Fruit fly (Drosophila melanogaster) whole organism, embryonic: ENCODE results near the gene CG8301.

Experiments
- ATbp ChIP-seq: fragments of 200-800 bp; sonication (Bioruptor generic); optimal IDR thresholded peaks from 2 replicates; lab custom pipeline; 2017; ENCODE audit warnings: missing biosample characterization, mild to moderate bottlenecking, missing genetic modification characterization, missing genetic modification reagents
- Atf6 ChIP-seq: fragments of 200-800 bp; sonication (Bioruptor generic); IDR thresholded peaks from 2 replicates; pipeline ENCODE4 v1.3.6; 2022; ENCODE audit warnings: missing biosample characterization, missing genetic modification characterization
- CG10209 ChIP-seq: fragments of 200-800 bp; sonication (Bioruptor generic); optimal IDR thresholded peaks from 3 replicates; lab custom pipeline; 2017; ENCODE audit warnings: missing biosample characterization, mild to moderate bottlenecking, missing genetic modification characterization, missing genetic modification reagents
- CG10321 ChIP-seq: fragments of 200-800 bp; sonication (Bioruptor generic); IDR thresholded peaks from 2 replicates; pipeline ENCODE4 v1.3.6; 2022; ENCODE audit warnings: missing biosample characterization, missing genetic modification characterization
- CG11504 ChIP-seq: fragments of 200-800 bp; sonication (Bioruptor generic); optimal IDR thresholded peaks from 3 replicates; lab custom pipeline; 2019; ENCODE audit warnings: missing biosample characterization, mild to moderate bottlenecking, missing genetic modification characterization, moderate library complexity
- CG12659 ChIP-seq: fragments of 200-800 bp; sonication (Bioruptor generic); optimal IDR thresholded peaks from 3 replicates; lab custom pipeline; 2017; ENCODE audit warnings: mild to moderate bottlenecking, missing biosample characterization, missing genetic modification reagents, missing genetic modification characterization
- CG12769 ChIP-seq: fragments of 200-800 bp; sonication (Bioruptor generic); optimal IDR thresholded peaks from 2 replicates; lab custom pipeline; 2019; ENCODE audit warnings: missing biosample characterization, mild to moderate bottlenecking, missing genetic modification characterization, moderate library complexity
- CG15011 ChIP-seq: fragments of 200-800 bp; sonication (Bioruptor generic); optimal IDR thresholded peaks from 3 replicates; lab custom pipeline; 2018; ENCODE audit warnings: missing biosample characterization, mild to moderate bottlenecking, missing genetic modification characterization
- CG15073 ChIP-seq: fragments of 200-800 bp; sonication (Bioruptor generic); optimal IDR thresholded peaks from 2 replicates; lab custom pipeline; 2016; ENCODE audit warnings: missing biosample characterization, missing genetic modification characterization
- CG15269 ChIP-seq: fragments of 200-800 bp; sonication (Bioruptor generic); optimal IDR thresholded peaks from 2 replicates; lab custom pipeline; 2018; ENCODE audit warnings: missing biosample characterization, mild to moderate bottlenecking, missing genetic modification characterization, moderate library complexity
- CG18476 ChIP-seq: fragments of 200-800 bp; sonication (Bioruptor generic); optimal IDR thresholded peaks from 2 replicates; lab custom pipeline; 2016; ENCODE audit warnings: missing biosample characterization, mild to moderate bottlenecking, missing genetic modification characterization
- CG2116 ChIP-seq: fragments of 200-800 bp; sonication (Bioruptor generic); optimal IDR thresholded peaks from 3 replicates; lab custom pipeline; 2018; ENCODE audit warnings: missing biosample characterization, mild to moderate bottlenecking, missing genetic modification characterization
- CG3163 ChIP-seq: fragments of 200-800 bp; sonication (Bioruptor generic); optimal IDR thresholded peaks from 3 replicates; lab custom pipeline; 2016; ENCODE audit warnings: missing biosample characterization, missing genetic modification characterization
- CG32532 ChIP-seq: fragments of 200-800 bp; sonication (Bioruptor generic); IDR thresholded peaks from 2 replicates; pipeline ENCODE4 v1.3.6; 2022; ENCODE audit warnings: missing biosample characterization, missing genetic modification characterization
- CG3281 ChIP-seq: fragments of 200-800 bp; sonication (Bioruptor generic); optimal IDR thresholded peaks from 3 replicates; lab custom pipeline; 2017; ENCODE audit warnings: missing biosample characterization, mild to moderate bottlenecking, missing genetic modification characterization
- CG4424 ChIP-seq: fragments of 200-800 bp; sonication (Bioruptor generic); optimal IDR thresholded peaks from 3 replicates; lab custom pipeline; 2016; ENCODE audit warnings: missing biosample characterization, missing genetic modification characterization
- CG7357 ChIP-seq: fragments of 200-800 bp; sonication (Bioruptor generic); IDR thresholded peaks from 3 replicates; pipeline ENCODE4 v1.3.6; 2022; ENCODE audit warnings: missing biosample characterization, missing genetic modification characterization
- CG8765 ChIP-seq: fragments of 200-800 bp; sonication (Bioruptor generic); IDR thresholded peaks from 2 replicates; pipeline ENCODE4 v1.3.6; 2022; ENCODE audit warnings: missing biosample characterization, missing genetic modification characterization
- CG9932 ChIP-seq: fragments of 200-800 bp; sonication (Bioruptor generic); IDR thresholded peaks from 2 replicates; pipeline ENCODE4 v1.3.6; 2022; ENCODE audit warnings: missing biosample characterization, missing genetic modification characterization
- CHES-1-like ChIP-seq: fragments of 200-800 bp; sonication (Bioruptor generic); optimal IDR thresholded peaks from 2 replicates; lab custom pipeline; 2016; ENCODE audit warnings: missing biosample characterization, missing genetic modification characterization
- CrebB ChIP-seq: fragments of 200-800 bp; sonication (Bioruptor generic); optimal IDR thresholded peaks from 3 replicates; lab custom pipeline; 2018; ENCODE audit warnings: missing biosample characterization, mild to moderate bottlenecking, missing genetic modification characterization
- D19B ChIP-seq: fragments of 200-800 bp; sonication (Bioruptor generic); optimal IDR thresholded peaks from 2 replicates; lab custom pipeline; 2017; ENCODE audit warnings: missing biosample characterization, mild to moderate bottlenecking, missing genetic modification characterization
- Dip3 ChIP-seq: fragments of 200-800 bp; sonication (Bioruptor generic); optimal IDR thresholded peaks from 3 replicates; lab custom pipeline; 2016; ENCODE audit warnings: missing biosample characterization, missing genetic modification characterization
- Dref ChIP-seq: fragments of 200-800 bp; sonication (Bioruptor generic); IDR thresholded peaks from 2 replicates; pipeline ENCODE4 v1.3.6; 2022; ENCODE audit warnings: missing biosample characterization, missing genetic modification characterization
- Ets97D ChIP-seq: fragments of 200-800 bp; sonication (Bioruptor generic); optimal IDR thresholded peaks from 3 replicates; lab custom pipeline; 2016; ENCODE audit warnings: missing biosample characterization, missing genetic modification characterization
- GATAe ChIP-seq: fragments of 200-800 bp; sonication (Bioruptor generic); conservative IDR thresholded peaks from 2 replicates; pipeline ENCODE4 v1.3.6; 2022; ENCODE audit warnings: missing biosample characterization, missing genetic modification characterization
- HHEX ChIP-seq: fragments of 200-800 bp; sonication (Bioruptor generic); optimal IDR thresholded peaks from 3 replicates; lab custom pipeline; 2017; ENCODE audit warnings: missing biosample characterization, mild to moderate bottlenecking, missing genetic modification characterization, missing genetic modification reagents
- Jarid2 ChIP-seq: fragments of 200-800 bp; sonication (Bioruptor generic); optimal IDR thresholded peaks from 3 replicates; lab custom pipeline; 2017; ENCODE audit warnings: mild to moderate bottlenecking, missing biosample characterization, missing genetic modification reagents, missing genetic modification characterization
- Med ChIP-seq: fragments of 200-800 bp; sonication (Bioruptor generic); peaks from one replicate; lab custom pipeline; 2016; ENCODE audit warnings: missing biosample characterization, missing genetic modification characterization, mild to moderate bottlenecking, inconsistent platforms, moderate library complexity
- Stat92E ChIP-seq, 3 experiments: fragments of >200 bp in 2 of 3; fragments of 200-800 bp in 1 of 3; sonication (Bioruptor generic) in 1 of 3; optimal IDR thresholded peaks; 2 replicates each; lab custom pipeline; 2017 to 2019; ENCODE audit warnings: missing biosample characterization in 3 of 3, missing genetic modification characterization in 3 of 3, mild to moderate bottlenecking in 1 of 3, moderate library complexity in 1 of 3
- Tbp ChIP-seq: fragments of >200 bp; optimal IDR thresholded peaks from 2 replicates; lab custom pipeline; 2018; ENCODE audit warnings: missing biosample characterization, missing genetic modification characterization
- Vsx1 ChIP-seq: fragments of 200-800 bp; sonication (Bioruptor generic); optimal IDR thresholded peaks from 2 replicates; lab custom pipeline; 2017; ENCODE audit warnings: missing biosample characterization, mild to moderate bottlenecking, missing genetic modification characterization, missing genetic modification reagents
- ash1 ChIP-seq: fragments of 200-800 bp; sonication (Bioruptor generic); optimal IDR thresholded peaks from 2 replicates; lab custom pipeline; 2018; ENCODE audit warnings: missing biosample characterization, mild to moderate bottlenecking, missing genetic modification characterization
- ci ChIP-seq: fragments of 200-800 bp; sonication (Bioruptor generic); IDR thresholded peaks from 3 replicates; pipeline ENCODE4 v1.3.6; 2022; ENCODE audit warnings: missing biosample characterization, missing genetic modification characterization
- croc ChIP-seq: fragments of 200-800 bp; sonication (Bioruptor generic); conservative IDR thresholded peaks from 3 replicates; pipeline ENCODE4 v1.3.6; 2022; ENCODE audit warnings: missing biosample characterization, missing genetic modification characterization
- ems ChIP-seq: fragments of 200-800 bp; sonication (Bioruptor generic); optimal IDR thresholded peaks from 3 replicates; lab custom pipeline; 2016; ENCODE audit warnings: missing biosample characterization, missing genetic modification characterization
- fd64A ChIP-seq: fragments of 200-800 bp; sonication (Bioruptor generic); optimal IDR thresholded peaks from 3 replicates; lab custom pipeline; 2018; ENCODE audit warnings: missing biosample characterization, mild to moderate bottlenecking, missing genetic modification characterization
- gem ChIP-seq: fragments of 200-800 bp; sonication (Bioruptor generic); optimal IDR thresholded peaks from 2 replicates; lab custom pipeline; 2019; ENCODE audit warnings: missing biosample characterization, mild to moderate bottlenecking, missing genetic modification characterization, moderate library complexity
- her ChIP-seq: fragments of 200-800 bp; sonication (Bioruptor generic); optimal IDR thresholded peaks from 2 replicates; lab custom pipeline; 2016; ENCODE audit warnings: missing biosample characterization, missing genetic modification characterization
- ken ChIP-seq: fragments of 200-800 bp; sonication (Bioruptor generic); IDR thresholded peaks from 3 replicates; pipeline ENCODE4 v1.3.6; 2022; ENCODE audit warnings: missing biosample characterization, missing genetic modification characterization
- maf-S ChIP-seq: fragments of 200-800 bp; sonication (Bioruptor generic); optimal IDR thresholded peaks from 2 replicates; lab custom pipeline; 2016; ENCODE audit warnings: missing biosample characterization, missing genetic modification characterization
- oc ChIP-seq: fragments of 200-800 bp; sonication (Bioruptor generic); optimal IDR thresholded peaks from 2 replicates; lab custom pipeline; 2018; ENCODE audit warnings: missing biosample characterization, mild to moderate bottlenecking, missing genetic modification characterization, moderate library complexity
- pfk ChIP-seq: fragments of 200-800 bp; sonication (Bioruptor generic); optimal IDR thresholded peaks from 2 replicates; lab custom pipeline; 2018; ENCODE audit warnings: missing biosample characterization, mild to moderate bottlenecking, missing genetic modification characterization, moderate library complexity
- pzg ChIP-seq: fragments of 200-800 bp; sonication (Bioruptor generic); optimal IDR thresholded peaks from 3 replicates; lab custom pipeline; 2018; ENCODE audit warnings: missing biosample characterization, mild to moderate bottlenecking, missing genetic modification characterization, moderate library complexity
- sens ChIP-seq: fragments of 200-800 bp; sonication (Bioruptor generic); peaks from one replicate; lab custom pipeline; 2016; ENCODE audit warnings: missing biosample characterization, missing genetic modification characterization
- sim ChIP-seq: fragments of 200-800 bp; sonication (Bioruptor generic); IDR thresholded peaks from 2 replicates; pipeline ENCODE4 v1.3.6; 2022; ENCODE audit warnings: missing biosample characterization, missing genetic modification characterization
- tgo ChIP-seq: fragments of 200-800 bp; sonication (Bioruptor generic); IDR thresholded peaks from 3 replicates; pipeline ENCODE4 v1.3.6; 2022; ENCODE audit warnings: missing biosample characterization, missing genetic modification characterization
- unpg ChIP-seq: fragments of 200-800 bp; sonication (Bioruptor generic); optimal IDR thresholded peaks from 3 replicates; lab custom pipeline; 2018; ENCODE audit warnings: missing biosample characterization, mild to moderate bottlenecking, missing genetic modification characterization, moderate library complexity
- z ChIP-seq: fragments of 200-800 bp; sonication (Bioruptor generic); IDR thresholded peaks from 3 replicates; pipeline ENCODE4 v1.3.6; 2022; ENCODE audit warnings: missing biosample characterization, missing genetic modification characterization
- zfh1 ChIP-seq: fragments of 200-800 bp; sonication (Bioruptor generic); IDR thresholded peaks from 3 replicates; pipeline ENCODE4 v1.3.6; 2022; ENCODE audit warnings: missing biosample characterization, missing genetic modification characterization

CG8301 gene

dm6 chr3R:9563240-9563992 is 17.7 kb upstream of the CG8301 start, which contains the start of the genes CG9393 and Vps45 (continued):
- TF ChIP-seq croc (GFP tag; lab: Robert Waterston, UW) (0 out of 3 replicates have a peak, but pooled peaks have one; percentile 23), CG15269 (tag; lab: Kevin White, UChicago) (no peak), maf-S (GFP tag; lab: Kevin White, UChicago) (peak; percentile 59), ATbp (GFP tag; lab: Kevin White, UChicago) (no peak), CG2116 (GFP tag; lab: Kevin White, UChicago) (peak; percentile 95), Atf6 (GFP tag; lab: Robert Waterston, UW) (no peak; the same call in 1 of the 2 replicates), GATAe (GFP tag; lab: Robert Waterston, UW) (peak; percentile 71), CG32532 (GFP tag; lab: Robert Waterston, UW) (peak; percentile 47), CHES-1-like (GFP tag; lab: Kevin White, UChicago) (peak; percentile 54), sim (GFP tag; lab: Robert Waterston, UW) (no peak), CG3281 (GFP tag; lab: Kevin White, UChicago) (no peak), Ets97D (GFP tag; lab: Kevin White, UChicago) (peak; percentile 77), ci (GFP tag; lab: Robert Waterston, UW) (no peak), HHEX (GFP tag; lab: Kevin White, UChicago) (no peak), ash1 (GFP tag; lab: Kevin White, UChicago) (no peak), CrebB (tag; lab: Kevin White, UChicago) (no peak), CG9932 (peak; percentile 84), Vsx1 (no peak), Stat92E (GFP tag; optimal IDR thresholded peaks at IDR 0.05; lab: Kevin White, UChicago) (no peak), CG3163 (GFP tag; lab: Kevin White, UChicago) (peak; percentile 35), zfh1 (GFP tag; lab: Robert Waterston, UW) (no peak), CG18476 (peak; percentile 52), tgo (GFP tag; lab: Robert Waterston, UW) (peak; percentile 48; the same call in 1 of the 3 replicates), Dref (GFP tag; lab: Robert Waterston, UW) (peak; percentile 91), CG8765 (GFP tag; lab: Robert Waterston, UW) (peak; percentile 49; the same call in 1 of the 2 replicates), Tbp (GFP tag; lab: Kevin White, UChicago) (peak; percentile 18), pzg (GFP tag; lab: Kevin White, UChicago) (peak; percentile 80), pfk (GFP tag; lab: Kevin White, UChicago) (no peak), CG10209 (GFP tag; lab: Kevin White, UChicago) (peak; percentile 24), Med (peak; percentile 90), fd64A (GFP tag; lab: Kevin White, UChicago) (no peak), CG15073 (GFP tag; lab: Kevin White, UChicago) (no peak), Jarid2 (GFP tag; lab: Kevin White, UChicago) (no peak), sens (peak; percentile 94), ems (GFP tag; lab: Kevin White, UChicago) (peak; percentile 69), Dip3 (GFP tag; lab: Kevin White, UChicago) (peak; percentile 71), CG15011 (GFP tag; lab: Kevin White, UChicago) (no peak), D19B (GFP tag; lab: Kevin White, UChicago) (no peak), z (GFP tag; lab: Robert Waterston, UW) (no peak), her (GFP tag; lab: Kevin White, UChicago) (no peak), gem (tag; lab: Kevin White, UChicago) (no peak), CG12769 (tag; lab: Kevin White, UChicago) (no peak), ken (GFP tag; lab: Robert Waterston, UW) (no peak; the same call in 2 of the 3 replicates), CG10321 (GFP tag; lab: Robert Waterston, UW) (0 out of 2 replicates have a peak, but pooled peaks have one; percentile 16), CG7357 (GFP tag; lab: Robert Waterston, UW) (no peak), CG11504 (tag; lab: Kevin White, UChicago) (no peak), unpg (GFP tag; lab: Kevin White, UChicago) (no peak), CG4424 (GFP tag; lab: Kevin White, UChicago) (peak; percentile 66), oc (tag; lab: Kevin White, UChicago) (no peak), CG12659 (peak; percentile 78)
